Worm (Caenorhabditis elegans): ENCODE results near the gene oatr-1.

DNA sequence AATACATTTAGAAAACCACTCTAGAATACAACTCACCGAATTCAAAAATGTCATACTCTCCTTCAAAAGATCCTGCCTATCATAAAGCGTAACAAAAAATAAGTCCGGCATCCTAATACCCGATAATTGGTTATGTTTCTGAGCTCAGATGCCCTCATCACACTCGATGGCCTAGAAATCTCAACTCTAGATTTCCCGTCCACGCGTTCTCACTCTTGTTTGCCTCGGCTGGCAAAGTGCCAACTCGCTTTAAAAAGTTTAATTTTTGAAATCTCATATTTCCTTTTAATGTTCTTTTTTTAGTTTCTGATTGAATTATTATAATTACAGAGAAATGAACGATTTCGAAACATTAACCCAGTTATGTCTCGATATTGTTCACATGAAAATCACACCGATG, 28.3 kb downstream of the oatr-1 start, which contains the start of the genes C56G2.15 and thoc-2:
- TF ChIP-seq ceh-36 (tag; optimal IDR thresholded peaks at IDR 0.05), result no peak
- no peak for TF ChIP-seq tbx-37 (GFP tag; conservative IDR thresholded peaks at IDR 0.05)
- no peak for TF ChIP-seq ama-1 (optimal IDR thresholded peaks at IDR 0.05)
- TF ChIP-seq flt-1 (GFP tag; IDR thresholded peaks at IDR 0.05), result no peak
- TF ChIP-seq B0310.2 (tag; optimal IDR thresholded peaks at IDR 0.05), result no peak
- TF ChIP-seq hmg-4 (GFP tag; optimal IDR thresholded peaks at IDR 0.05), result no peak
- no peak for TF ChIP-seq ceh-13 (GFP tag; optimal IDR thresholded peaks at IDR 0.05)
- TF ChIP-seq hnd-1 (tag; optimal IDR thresholded peaks at IDR 0.05), result no peak
- no peak for TF ChIP-seq tra-4 (tag; optimal IDR thresholded peaks at IDR 0.05)
- no peak for TF ChIP-seq sea-1 (GFP tag; conservative IDR thresholded peaks at IDR 0.05)

All from whole organism, early embryonic.